Fruit fly (Drosophila melanogaster) whole organism, prepupa: Measurements from ENCODE around the gene CG17105.

Source experiments
- CG6276 ChIP-seq: fragments of 200-800 bp; sonication (Bioruptor generic); optimal IDR thresholded peaks from 2 replicates; lab custom pipeline; 2017; ENCODE audit warnings: missing biosample characterization, mild to moderate bottlenecking, missing genetic modification characterization
- CG9139 ChIP-seq: fragments of 200-800 bp; sonication (Bioruptor generic); optimal IDR thresholded peaks from 3 replicates; lab custom pipeline; 2017; ENCODE audit warnings: missing biosample characterization, mild to moderate bottlenecking, missing genetic modification characterization

- no peak for TF ChIP-seq CG6276 (GFP tag; lab: Kevin White, UChicago)
- no peak for TF ChIP-seq CG9139
Observed at dm6 chr2L:10687794-10688185, 7.0 kb downstream of the CG17105 start.
